Worm (Caenorhabditis elegans) whole organism, midembryonic: ENCODE measurements around the gene fbxc-25.

Source experiments
- T22C8.4 ChIP-seq: fragments of 200-800 bp; sonication (Bioruptor generic); IDR thresholded peaks from 2 replicates; pipeline ENCODE4 v1.3.6; 2022; ENCODE audit warnings: missing genetic modification characterization, missing compliant biosample characterization
- cog-1 ChIP-seq: sonication (generic microtip); optimal IDR thresholded peaks from 2 replicates; lab custom pipeline; 2016; ENCODE audit warnings: missing genetic modification characterization, missing compliant biosample characterization
- flt-1 ChIP-seq: fragments of 200-800 bp; sonication (Bioruptor generic); IDR thresholded peaks from 2 replicates; pipeline ENCODE4 v1.3.6; 2022; ENCODE audit warnings: missing genetic modification characterization, missing compliant biosample characterization
- ref-1 ChIP-seq: fragments of 200-800 bp; sonication (Bioruptor generic); conservative IDR thresholded peaks from 2 replicates; pipeline ENCODE4 v1.3.6; 2022; ENCODE audit warnings: missing genetic modification reagents, missing genetic modification characterization, missing compliant biosample characterization
- tab-1 ChIP-seq: fragments of 200-800 bp; sonication (Bioruptor generic); IDR thresholded peaks from 2 replicates; pipeline ENCODE4 v1.3.6; 2022; ENCODE audit warnings: missing genetic modification characterization, missing compliant biosample characterization
- ztf-23 ChIP-seq: fragments of 200-800 bp; sonication (Bioruptor generic); IDR thresholded peaks from 2 replicates; pipeline ENCODE4 v1.3.6; 2022; ENCODE audit warnings: missing genetic modification reagents, missing genetic modification characterization, missing compliant biosample characterization
- ztf-29 ChIP-seq: fragments of 200-800 bp; sonication (Bioruptor generic); IDR thresholded peaks from 2 replicates; pipeline ENCODE4 v1.3.6; 2022; ENCODE audit warnings: missing genetic modification reagents, missing genetic modification characterization, missing compliant biosample characterization

DNA sequence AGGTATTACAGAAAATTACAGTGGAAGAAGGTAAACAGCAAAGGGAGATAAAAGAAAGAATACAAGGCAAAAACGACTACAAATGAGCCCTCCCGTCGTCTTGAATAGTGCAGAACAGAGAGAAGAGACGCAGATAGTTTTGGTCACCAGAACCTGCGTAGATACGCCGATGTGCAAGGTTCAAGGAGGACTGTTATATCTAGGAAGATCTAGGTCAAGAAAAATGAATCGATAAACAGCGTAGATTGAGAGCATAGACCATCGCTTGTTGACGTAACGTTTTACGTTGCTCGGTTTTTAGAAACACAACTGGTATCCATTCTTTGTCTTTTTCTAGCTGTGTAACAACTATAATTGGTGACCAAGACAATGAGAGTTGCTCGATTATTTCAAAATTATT lies 4.8 kb upstream of the fbxc-25 start, which contains the start of gene B0281.5:
- TF ChIP-seq cog-1 (tag; lab: Kevin White, UChicago) (no peak), T22C8.4 (GFP tag; lab: Robert Waterston, UW) (no peak), flt-1 (no peak), ztf-23 (GFP tag; lab: Robert Waterston, UW) (no peak), tab-1 (GFP tag; lab: Robert Waterston, UW) (no peak), ref-1 (GFP tag; lab: Robert Waterston, UW) (no peak), ztf-29 (GFP tag; lab: Robert Waterston, UW) (no peak)
